Worm (Caenorhabditis elegans) whole organism, early embryonic: ENCODE measurements around the gene spp-30.

ENCODE experiments used
- B0310.2 ChIP-seq: sonication (generic microtip); optimal IDR thresholded peaks from 2 replicates; lab custom pipeline; 2016; ENCODE audit warnings: mild to moderate bottlenecking, missing genetic modification characterization, missing compliant biosample characterization
- F13C5.2 ChIP-seq: sonication (generic microtip); optimal IDR thresholded peaks from 2 replicates; lab custom pipeline; 2017; ENCODE audit warnings: mild to moderate bottlenecking, missing genetic modification characterization, inconsistent platforms, missing compliant biosample characterization
- aly-1 ChIP-seq: sonication (generic microtip); optimal IDR thresholded peaks from 2 replicates; lab custom pipeline; 2016; ENCODE audit warnings: missing genetic modification characterization, missing compliant biosample characterization
- ama-1 ChIP-seq: fragments of 150-350 bp; optimal IDR thresholded peaks from 2 replicates; lab custom pipeline; 2014
- ceh-13 ChIP-seq: fragments of 200-800 bp; sonication (Bioruptor generic); optimal IDR thresholded peaks from 2 replicates; lab custom pipeline; 2018; ENCODE audit warnings: mild to moderate bottlenecking, missing genetic modification characterization, missing compliant biosample characterization
- ceh-36 ChIP-seq: sonication (generic microtip); optimal IDR thresholded peaks from 2 replicates; lab custom pipeline; 2016; ENCODE audit warnings: missing genetic modification characterization, inconsistent platforms, missing compliant biosample characterization
- ets-7 ChIP-seq: sonication (generic microtip); optimal IDR thresholded peaks from 2 replicates; lab custom pipeline; 2016; ENCODE audit warnings: missing genotype, missing genetic modification characterization, missing compliant biosample characterization
- flt-1 ChIP-seq: fragments of 200-800 bp; sonication (Bioruptor generic); IDR thresholded peaks from 2 replicates; pipeline ENCODE4 v1.3.6; 2022; ENCODE audit warnings: missing genetic modification characterization, missing compliant biosample characterization
- hmbx-1 ChIP-seq: sonication (generic microtip); optimal IDR thresholded peaks from 2 replicates; lab custom pipeline; 2016; ENCODE audit warnings: mild to moderate bottlenecking, missing genetic modification characterization, missing compliant biosample characterization
- hmg-4 ChIP-seq: fragments of 200-800 bp; sonication (Bioruptor generic); optimal IDR thresholded peaks from 2 replicates; lab custom pipeline; 2018; ENCODE audit warnings: mild to moderate bottlenecking, missing genetic modification characterization, missing compliant biosample characterization
- hnd-1 ChIP-seq: sonication (generic microtip); optimal IDR thresholded peaks from 2 replicates; lab custom pipeline; 2016; ENCODE audit warnings: missing genetic modification characterization, missing compliant biosample characterization
- pes-1 ChIP-seq: fragments of 200-800 bp; sonication (Bioruptor generic); IDR thresholded peaks from 2 replicates; pipeline ENCODE4 v1.3.6; 2022; ENCODE audit warnings: missing genetic modification reagents, missing genetic modification characterization, missing compliant biosample characterization
- scrt-1 ChIP-seq: fragments of 200-800 bp; sonication (Bioruptor generic); IDR thresholded peaks from 2 replicates; pipeline ENCODE4 v1.3.6; 2022; ENCODE audit warnings: missing genetic modification characterization, missing compliant biosample characterization
- sea-1 ChIP-seq: fragments of 200-800 bp; sonication (Bioruptor generic); conservative IDR thresholded peaks from 2 replicates; pipeline ENCODE4 v1.3.6; 2022; ENCODE audit warnings: missing genetic modification characterization, missing compliant biosample characterization
- tbx-11 ChIP-seq: fragments of 200-800 bp; sonication (Bioruptor generic); IDR thresholded peaks from 2 replicates; pipeline ENCODE4 v1.3.6; 2022; ENCODE audit warnings: missing genetic modification characterization, missing compliant biosample characterization
- tbx-37 ChIP-seq: fragments of 200-800 bp; sonication (Bioruptor generic); conservative IDR thresholded peaks from 2 replicates; pipeline ENCODE4 v1.3.6; 2022; ENCODE audit warnings: missing genetic modification reagents, missing genetic modification characterization, missing compliant biosample characterization
- tra-4 ChIP-seq: sonication (generic microtip); optimal IDR thresholded peaks from 2 replicates; lab custom pipeline; 2017; ENCODE audit warnings: missing genetic modification characterization, missing compliant biosample characterization

The spp-30 gene

DNA sequence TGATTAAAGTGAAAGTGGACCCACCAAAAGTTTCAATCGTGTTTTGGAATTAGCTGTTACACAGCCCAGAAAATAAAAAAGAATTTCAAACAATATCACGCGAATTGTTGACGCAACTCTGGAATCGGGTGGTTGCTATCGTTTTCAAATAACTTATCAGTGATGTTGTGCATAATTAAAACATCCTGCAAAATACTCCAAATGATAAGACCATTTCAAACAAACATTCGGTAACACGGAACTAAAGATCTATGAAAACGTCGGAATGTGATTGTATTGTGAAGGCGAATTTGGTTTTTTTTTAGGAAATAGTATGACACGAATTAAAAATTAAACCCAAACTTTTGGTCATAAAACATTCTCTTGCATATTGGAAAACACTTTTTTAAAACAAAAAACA lies at the start of gene spp-30:
TSS of gene spp-30 (minus strand) at position 101 of the 400 bp plus-strand sequence.
- no peak for TF ChIP-seq tra-4 (tag; lab: Kevin White, UChicago)
- no peak for TF ChIP-seq hmbx-1
- TF ChIP-seq B0310.2: no peak
- no peak for TF ChIP-seq hmg-4
- no peak for TF ChIP-seq sea-1 (GFP tag; lab: Robert Waterston, UW)
- no peak for TF ChIP-seq ceh-36 (tag; lab: Kevin White, UChicago)
- TF ChIP-seq F13C5.2: no peak
- TF ChIP-seq ama-1: no peak
- TF ChIP-seq ets-7 (tag; lab: Kevin White, UChicago): no peak
- TF ChIP-seq ceh-13: no peak

DNA sequence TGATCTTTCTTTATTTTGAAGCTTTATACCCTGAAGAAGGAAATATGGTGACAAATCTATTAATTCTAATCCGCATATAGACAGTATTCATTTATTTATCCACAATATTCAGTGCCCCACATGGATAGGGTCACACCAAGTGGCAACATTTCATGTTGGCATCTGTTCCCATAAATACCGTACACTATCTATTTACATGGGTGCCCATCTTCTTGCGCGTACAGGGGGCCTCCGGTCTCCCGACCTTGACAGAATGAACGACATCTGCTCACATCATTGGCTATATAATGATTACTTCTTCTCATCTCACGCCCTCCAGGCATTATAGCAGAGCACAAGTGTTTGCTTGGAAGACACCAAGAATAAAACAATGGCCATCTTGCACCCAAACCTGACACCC lies 47.1 kb upstream of the spp-30 start:
- TF ChIP-seq sea-1 (GFP tag; lab: Robert Waterston, UW): 0 out of 2 replicates have a peak, but pooled peaks have one; percentile 23
- TF ChIP-seq ceh-36 (tag; lab: Kevin White, UChicago): no peak

DNA sequence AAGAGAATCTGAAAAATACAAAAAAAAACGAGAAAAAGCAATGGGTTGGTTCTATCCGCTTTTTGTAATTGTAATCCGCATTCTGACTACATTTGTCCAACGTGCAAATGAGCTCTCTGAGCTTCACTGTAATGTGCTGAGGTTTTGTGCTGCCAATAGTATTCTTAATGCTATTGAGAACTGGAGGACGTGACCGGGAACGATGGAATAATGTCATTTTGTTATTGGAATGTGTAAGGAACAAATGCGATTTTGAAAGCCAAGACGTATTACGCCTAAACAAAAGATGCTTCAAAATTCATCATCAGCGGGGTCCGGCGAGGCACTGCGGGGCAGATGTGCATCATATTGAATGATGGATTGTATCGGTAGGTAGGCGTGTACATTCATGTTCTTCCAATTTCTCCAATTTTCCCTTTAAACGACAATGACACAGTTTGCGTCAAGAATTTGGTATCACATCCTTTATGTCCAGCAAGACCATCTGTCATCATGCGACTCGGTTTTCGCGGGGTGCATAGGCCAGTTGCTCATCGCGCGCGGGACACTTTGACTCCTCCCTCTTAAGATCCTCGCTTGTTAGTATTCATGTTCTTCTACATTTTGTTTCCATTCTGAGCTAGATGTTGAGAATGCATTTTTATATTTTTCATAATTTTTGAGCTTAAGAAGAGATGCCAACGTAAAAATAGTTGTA lies 44.7 kb upstream of the spp-30 start:
- no peak for TF ChIP-seq hmbx-1
- TF ChIP-seq hnd-1 (tag; lab: Kevin White, UChicago): no peak

DNA sequence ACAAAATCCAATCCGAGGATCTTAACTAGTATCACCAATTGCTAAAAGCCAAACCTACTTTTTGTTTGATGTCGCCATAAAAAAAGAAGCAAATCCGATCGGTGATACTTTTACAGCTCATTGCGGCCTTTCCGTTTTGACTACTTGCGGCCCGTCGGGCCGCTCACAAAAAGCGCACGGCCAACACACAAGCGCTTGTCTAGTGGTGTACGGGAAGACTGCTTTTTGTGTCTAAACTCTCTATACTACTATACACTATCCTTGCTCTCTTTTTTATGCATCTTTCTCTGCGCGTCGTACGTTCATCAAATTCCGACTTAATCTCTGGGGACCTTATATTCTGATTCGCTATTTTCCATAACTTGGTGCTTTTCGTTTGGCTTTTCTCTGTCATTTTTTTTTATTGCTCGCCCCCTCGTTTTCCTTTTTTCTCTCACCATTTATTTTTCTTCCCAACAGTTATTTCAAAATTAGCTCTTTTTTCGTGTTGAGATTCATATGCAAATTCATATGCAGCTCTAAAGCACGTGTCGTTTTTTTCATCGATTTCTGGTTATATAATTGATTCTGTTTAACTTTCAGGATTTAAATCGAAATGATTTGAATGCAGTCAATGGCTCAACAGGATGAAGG lies 38.2 kb upstream of the spp-30 start, which contains the start of gene noca-2:
TSS of gene noca-2 (plus strand) at position 583 of the 633 bp plus-strand sequence.
- TF ChIP-seq tbx-37 (GFP tag; lab: Robert Waterston, UW): no peak
- peak; percentile 12 for TF ChIP-seq hnd-1 (tag; lab: Kevin White, UChicago)
- TF ChIP-seq hmg-4: peak; percentile 64
- TF ChIP-seq hmbx-1: no peak

DNA sequence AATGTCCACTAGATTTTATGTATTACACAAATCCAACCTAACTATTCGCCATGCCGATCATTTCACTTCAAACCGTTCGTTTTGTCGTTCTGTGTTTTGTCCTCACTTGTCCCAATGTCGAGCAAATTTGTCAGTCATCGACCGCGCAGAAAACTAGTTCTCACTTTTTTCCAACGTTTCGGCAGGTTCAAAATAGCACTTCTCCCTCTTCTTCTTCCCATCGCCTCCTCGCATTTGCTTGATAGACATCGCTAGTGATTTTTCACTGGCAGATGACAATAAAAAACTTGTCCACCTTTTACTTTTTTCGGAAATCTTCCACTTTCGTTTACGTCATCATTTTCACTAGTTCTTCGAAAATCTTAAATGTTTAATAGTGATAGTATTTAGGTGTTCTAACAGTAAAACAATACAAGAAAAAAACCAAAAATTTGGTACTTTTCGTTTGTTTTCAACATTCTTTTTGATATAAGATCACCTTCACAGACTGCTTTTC lies 37.1 kb upstream of the spp-30 start:
- no peak for TF ChIP-seq pes-1 (GFP tag; lab: Robert Waterston, UW)
- TF ChIP-seq hnd-1 (tag; lab: Kevin White, UChicago): no peak
- TF ChIP-seq tbx-11 (GFP tag; lab: Robert Waterston, UW): no peak
- no peak for TF ChIP-seq sea-1 (GFP tag; lab: Robert Waterston, UW)
- TF ChIP-seq tra-4 (tag; lab: Kevin White, UChicago): no peak
- TF ChIP-seq ceh-13: no peak
- TF ChIP-seq hmg-4: no peak
- no peak for TF ChIP-seq ceh-36 (tag; lab: Kevin White, UChicago)
- TF ChIP-seq flt-1 (GFP tag; lab: Robert Waterston, UW): no peak
- TF ChIP-seq hmbx-1: no peak
- no peak for TF ChIP-seq ets-7 (tag; lab: Kevin White, UChicago)
- TF ChIP-seq tbx-37 (GFP tag; lab: Robert Waterston, UW): no peak
- TF ChIP-seq B0310.2: no peak
- TF ChIP-seq scrt-1 (GFP tag; lab: Robert Waterston, UW): no peak
- no peak for TF ChIP-seq aly-1 (tag; lab: Kevin White, UChicago)
- TF ChIP-seq ama-1: no peak
- TF ChIP-seq F13C5.2: no peak

DNA sequence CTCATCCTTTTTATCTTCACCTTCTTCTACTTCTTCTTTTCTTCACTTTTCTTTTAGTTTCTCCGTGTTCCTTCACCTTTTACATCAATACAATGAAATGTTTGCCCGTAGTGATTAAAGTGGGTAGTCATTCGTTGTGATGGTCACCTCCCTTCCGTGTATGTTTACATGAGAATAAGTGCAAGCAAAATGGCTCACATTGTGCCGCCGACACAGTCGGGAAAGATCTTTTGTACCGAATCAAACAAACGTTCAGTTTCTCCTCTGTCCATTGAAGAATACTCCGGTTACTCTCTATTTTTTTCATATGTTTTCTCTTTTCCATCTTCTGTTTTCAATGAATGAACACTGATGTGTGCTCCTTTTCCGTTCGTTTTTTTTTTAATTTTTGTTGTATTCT lies 35.7 kb upstream of the spp-30 start:
- TF ChIP-seq B0310.2 (no peak), hnd-1 (tag; lab: Kevin White, UChicago) (no peak), sea-1 (GFP tag; lab: Robert Waterston, UW) (no peak), tbx-37 (GFP tag; lab: Robert Waterston, UW) (no peak), tra-4 (tag; lab: Kevin White, UChicago) (no peak), hmbx-1 (no peak), ceh-36 (tag; lab: Kevin White, UChicago) (no peak)

DNA sequence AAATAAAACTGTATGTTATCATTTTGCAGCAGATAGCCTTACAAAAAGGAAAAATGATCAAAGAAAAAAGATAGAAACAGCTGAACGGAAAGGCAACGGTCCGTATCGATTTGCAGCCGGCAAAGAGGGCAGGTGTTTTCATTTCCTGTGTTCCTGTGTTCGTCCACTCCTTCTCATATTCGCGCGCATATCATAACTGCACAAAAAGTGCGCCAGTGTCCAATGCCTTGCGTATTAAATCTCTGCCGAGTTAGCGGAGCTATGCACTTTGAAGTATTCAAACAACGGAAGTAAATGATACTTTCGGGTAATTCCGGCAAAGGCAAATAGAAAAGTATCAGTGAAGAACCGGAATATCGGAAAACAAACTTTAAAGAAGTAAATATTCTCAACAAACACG lies 34.1 kb upstream of the spp-30 start:
- TF ChIP-seq hmg-4: peak; percentile 43
- TF ChIP-seq ceh-36 (tag; lab: Kevin White, UChicago): peak; percentile 8
- TF ChIP-seq flt-1 (GFP tag; lab: Robert Waterston, UW): 0 out of 2 replicates have a peak, but pooled peaks have one; percentile 16
- no peak for TF ChIP-seq pes-1 (GFP tag; lab: Robert Waterston, UW)

DNA sequence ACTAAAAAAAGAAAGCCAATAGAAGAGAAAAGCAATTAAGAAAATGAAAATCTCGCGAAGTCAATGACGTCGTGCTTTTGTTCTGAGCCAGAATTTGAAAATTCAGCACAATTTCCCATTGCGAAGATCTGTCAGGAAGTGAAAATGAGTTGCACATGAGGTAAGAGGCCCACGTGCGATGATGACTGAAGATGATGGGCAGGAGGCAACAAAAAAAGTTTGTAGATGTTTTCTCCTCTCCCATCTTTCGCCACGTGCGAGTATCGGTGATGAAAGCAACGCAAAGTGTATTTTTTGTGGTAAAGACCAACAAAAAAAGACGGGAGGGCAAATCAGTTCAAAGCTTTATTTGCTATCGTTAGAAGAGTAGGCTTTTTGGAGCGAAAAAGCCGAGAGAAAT lies 33.6 kb upstream of the spp-30 start:
- TF ChIP-seq tra-4 (tag; lab: Kevin White, UChicago): no peak

DNA sequence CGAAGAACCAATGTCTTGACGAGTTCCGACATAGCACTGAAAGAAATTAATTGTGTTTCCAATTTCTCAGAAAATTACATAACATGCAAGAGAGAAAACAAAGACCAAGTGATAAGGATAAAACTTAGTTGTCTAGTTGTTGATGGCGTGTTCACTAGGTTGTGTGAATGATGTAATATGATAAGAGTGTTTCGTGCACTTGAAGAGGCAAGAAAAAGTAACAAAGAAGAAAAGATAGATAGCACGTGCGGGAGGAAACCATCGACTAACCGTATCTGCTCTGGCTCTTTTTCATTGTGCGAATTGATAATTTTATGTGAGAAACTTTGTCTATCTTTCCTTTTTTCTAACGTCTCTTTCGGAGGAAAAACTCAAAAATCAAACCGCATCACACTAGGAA lies 33.1 kb upstream of the spp-30 start, which contains the start of gene sfxn-1.5:
TSS of gene sfxn-1.5 (minus strand) at position 36 of the 400 bp plus-strand sequence.
- no peak for TF ChIP-seq hmg-4
- TF ChIP-seq tbx-11 (GFP tag; lab: Robert Waterston, UW): no peak
- TF ChIP-seq B0310.2: no peak
- no peak for TF ChIP-seq ceh-36 (tag; lab: Kevin White, UChicago)
- no peak for TF ChIP-seq sea-1 (GFP tag; lab: Robert Waterston, UW)
- no peak for TF ChIP-seq scrt-1 (GFP tag; lab: Robert Waterston, UW)
- TF ChIP-seq flt-1 (GFP tag; lab: Robert Waterston, UW): no peak
- TF ChIP-seq aly-1 (tag; lab: Kevin White, UChicago): no peak
- no peak for TF ChIP-seq ets-7 (tag; lab: Kevin White, UChicago)
- no peak for TF ChIP-seq ama-1
- TF ChIP-seq ceh-13: no peak
- no peak for TF ChIP-seq hnd-1 (tag; lab: Kevin White, UChicago)
